Fruit fly (Drosophila melanogaster): ENCODE data around the gene CG10877.

CG10877 gene

DNA sequence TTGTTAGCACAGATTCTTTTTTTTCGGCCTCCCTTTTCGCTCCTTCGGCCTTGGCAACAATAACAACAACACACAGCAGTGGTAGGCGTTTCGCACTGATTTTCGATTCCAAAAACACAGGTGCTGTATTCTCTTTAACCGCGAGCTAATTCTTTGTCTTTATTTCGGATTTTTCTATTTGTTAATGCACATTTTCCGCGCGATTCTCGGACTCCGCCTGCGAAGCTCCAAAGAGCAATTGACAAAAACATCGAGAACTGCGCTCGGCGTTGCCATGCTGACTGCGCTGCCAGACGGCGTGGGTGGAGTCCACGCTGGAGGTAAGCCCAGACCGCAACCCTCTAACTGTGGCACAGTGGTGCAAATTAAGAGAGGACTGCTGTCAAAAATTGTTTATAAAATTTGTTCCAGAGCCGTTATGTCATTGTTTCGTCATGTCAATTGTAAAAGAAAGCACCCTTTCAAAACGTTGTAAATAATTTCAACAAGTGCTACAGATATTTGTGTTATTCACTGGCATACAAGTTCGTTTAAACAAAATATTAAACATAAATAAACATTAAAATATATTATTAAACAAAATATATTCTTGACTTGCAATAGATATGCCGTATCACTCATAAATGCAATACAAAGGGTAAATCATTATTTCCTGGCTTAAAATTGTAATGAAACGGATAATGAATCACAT, 6.3 kb downstream of the CG10877 start, which contains the start of the genes DPCoAC and CG5180 (continued):
- TF ChIP-seq CG8765 (GFP tag; IDR thresholded peaks at IDR 0.05): no peak; the same call in 1 of the 2 replicates
- peak; percentile 52 for TF ChIP-seq CG13287 (GFP tag; IDR thresholded peaks at IDR 0.05; ENCODE audit: partially characterized antibody)
- no peak for TF ChIP-seq NK7.1 (GFP tag; optimal IDR thresholded peaks at IDR 0.05)
- TF ChIP-seq vnd (GFP tag; IDR thresholded peaks at IDR 0.05; ENCODE audit: partially characterized antibody): peak; percentile 44; the same call in 2 of the 3 replicates
- TF ChIP-seq Antp (GFP tag; optimal IDR thresholded peaks at IDR 0.05): peak; percentile 77
- peak; percentile 51 for TF ChIP-seq CG5180 (GFP tag; optimal IDR thresholded peaks at IDR 0.05)
- TF ChIP-seq Hsf (GFP tag; optimal IDR thresholded peaks at IDR 0.05): peak; percentile 60
- peak; percentile 50; the same call in 1 of the 2 replicates for TF ChIP-seq HLH3B (GFP tag; IDR thresholded peaks at IDR 0.05)
- peak; percentile 83 for TF ChIP-seq Ets97D (GFP tag; optimal IDR thresholded peaks at IDR 0.05)
- peak; percentile 58; the same call in 2 of the 3 replicates for TF ChIP-seq jigr1 (GFP tag; IDR thresholded peaks at IDR 0.05)
- TF ChIP-seq Xrp1 (GFP tag; IDR thresholded peaks at IDR 0.05): peak; percentile 57
- TF ChIP-seq CG3407 (GFP tag; optimal IDR thresholded peaks at IDR 0.05): no peak
- peak; percentile 30 for TF ChIP-seq CG31388 (GFP tag; optimal IDR thresholded peaks at IDR 0.05)
- TF ChIP-seq CG7839 (tag; optimal IDR thresholded peaks at IDR 0.05): peak; percentile 62
- TF ChIP-seq h (optimal IDR thresholded peaks at IDR 0.05): no peak
- peak; percentile 40; the same call in 1 of the 2 replicates for TF ChIP-seq seq (GFP tag; IDR thresholded peaks at IDR 0.05)
- peak; percentile 78 for TF ChIP-seq zfh2 (GFP tag; optimal IDR thresholded peaks at IDR 0.05)
- TF ChIP-seq odd (GFP tag; optimal IDR thresholded peaks at IDR 0.05): peak; percentile 32
- TF ChIP-seq CG3847 (GFP tag; IDR thresholded peaks at IDR 0.05): peak; percentile 89
- no peak; the same call in 2 of the 3 replicates for TF ChIP-seq ase (GFP tag; IDR thresholded peaks at IDR 0.05)
- TF ChIP-seq CG6791 (GFP tag; IDR thresholded peaks at IDR 0.05; ENCODE audit: partially characterized antibody): peak; percentile 80
- no peak for TF ChIP-seq CG6765 (GFP tag; optimal IDR thresholded peaks at IDR 0.05)
- peak; percentile 49 for TF ChIP-seq hbn (GFP tag; IDR thresholded peaks at IDR 0.05; ENCODE audit: partially characterized antibody)
- TF ChIP-seq C15 (GFP tag; IDR thresholded peaks at IDR 0.05): no peak
- peak; percentile 34 for TF ChIP-seq abd-A (tag; optimal IDR thresholded peaks at IDR 0.05)
- TF ChIP-seq CTCF (GFP tag; optimal IDR thresholded peaks at IDR 0.05): peak; percentile 56
- peak; percentile 35 for TF ChIP-seq CG3065 (GFP tag; optimal IDR thresholded peaks at IDR 0.05)
- peak; percentile 56; the same call in 1 of the 2 replicates for TF ChIP-seq CG42726 (GFP tag; IDR thresholded peaks at IDR 0.05; ENCODE audit: partially characterized antibody)
- TF ChIP-seq HmgD (GFP tag; optimal IDR thresholded peaks at IDR 0.05): peak; percentile 92
- no peak for TF ChIP-seq Dfd (GFP tag; optimal IDR thresholded peaks at IDR 0.05)
- no peak for TF ChIP-seq dan (GFP tag; IDR thresholded peaks at IDR 0.05)
- no peak for TF ChIP-seq CG8359 (GFP tag; optimal IDR thresholded peaks at IDR 0.05; ENCODE audit: borderline replicate concordance)
- TF ChIP-seq bsh (GFP tag; optimal IDR thresholded peaks at IDR 0.05): peak in 1 of 2 experiments; percentile 35
- TF ChIP-seq CG34224 (GFP tag; IDR thresholded peaks at IDR 0.05; ENCODE audit: partially characterized antibody): peak; percentile 50
- no peak for TF ChIP-seq CkIIα-i1 (GFP tag; IDR thresholded peaks at IDR 0.05)
- TF ChIP-seq Doc2 (GFP tag; IDR thresholded peaks at IDR 0.05): no peak
- peak; percentile 6 for TF ChIP-seq CG17568 (GFP tag; optimal IDR thresholded peaks at IDR 0.05)
- no peak for TF ChIP-seq eve (GFP tag; optimal IDR thresholded peaks at IDR 0.05)
- peak; percentile 82 for TF ChIP-seq Opbp (GFP tag; IDR thresholded peaks at IDR 0.05; ENCODE audit: partially characterized antibody)
- TF ChIP-seq chn (GFP tag; optimal IDR thresholded peaks at IDR 0.05): peak; percentile 74
- TF ChIP-seq wdn (GFP tag; IDR thresholded peaks at IDR 0.05): peak; percentile 57
- peak; percentile 5 for TF ChIP-seq CG17802 (tag; optimal IDR thresholded peaks at IDR 0.05)
- TF ChIP-seq Max (GFP tag; optimal IDR thresholded peaks at IDR 0.05): peak; percentile 53
- no peak for TF ChIP-seq Dp (GFP tag; optimal IDR thresholded peaks at IDR 0.05)
- TF ChIP-seq vvl (GFP tag; IDR thresholded peaks at IDR 0.05): peak; percentile 80; the same call in 1 of the 2 replicates
- peak; percentile 37; the same call in 2 of the 3 replicates for TF ChIP-seq CG14050 (GFP tag; IDR thresholded peaks at IDR 0.05)
- peak; percentile 59; the same call in 1 of the 2 replicates for TF ChIP-seq CG31441 (GFP tag; IDR thresholded peaks at IDR 0.05)
- 0 out of 3 replicates have a peak, but pooled peaks have one; percentile 47 for TF ChIP-seq gce (GFP tag; IDR thresholded peaks at IDR 0.05)
- peak; percentile 58 for TF ChIP-seq CG17612 (GFP tag; IDR thresholded peaks at IDR 0.05)
- peak; percentile 32 for TF ChIP-seq CG30020 (tag; optimal IDR thresholded peaks at IDR 0.05)
